Fruit fly (Drosophila melanogaster) whole organism, embryonic: ENCODE measurements around the gene CG45078.

Source experiments
- Aef1 ChIP-seq: fragments of 200-800 bp; sonication (Bioruptor generic); IDR thresholded peaks from 3 replicates; pipeline ENCODE4 v1.3.6; 2022; ENCODE audit warnings: missing biosample characterization, missing genetic modification characterization
- Bdp1 ChIP-seq: fragments of 200-800 bp; sonication (Bioruptor generic); optimal IDR thresholded peaks from 3 replicates; lab custom pipeline; 2016; ENCODE audit warnings: missing biosample characterization, missing genetic modification characterization
- Bteb2 ChIP-seq: fragments of 200-800 bp; sonication (Bioruptor generic); optimal IDR thresholded peaks from 2 replicates; lab custom pipeline; 2016; ENCODE audit warnings: missing biosample characterization, missing genetic modification characterization
- CG10462 ChIP-seq: fragments of 200-800 bp; sonication (Bioruptor generic); optimal IDR thresholded peaks from 2 replicates; lab custom pipeline; 2016; ENCODE audit warnings: missing biosample characterization, missing genetic modification characterization
- CG11456 ChIP-seq: fragments of 200-800 bp; sonication (Bioruptor generic); IDR thresholded peaks from 3 replicates; pipeline ENCODE4 v1.3.6; 2022; ENCODE audit warnings: missing biosample characterization, missing genetic modification characterization
- CG11695 ChIP-seq: fragments of 200-800 bp; sonication (Bioruptor generic); IDR thresholded peaks from 3 replicates; pipeline ENCODE4 v1.3.6; 2022; ENCODE audit warnings: missing biosample characterization, missing genetic modification characterization
- CG12236 ChIP-seq: fragments of 200-800 bp; sonication (Bioruptor generic); optimal IDR thresholded peaks from 2 replicates; lab custom pipeline; 2016; ENCODE audit warnings: missing biosample characterization, missing genetic modification characterization
- CG14441 ChIP-seq: fragments of 200-800 bp; sonication (Bioruptor generic); IDR thresholded peaks from 2 replicates; pipeline ENCODE4 v1.3.6; 2022; ENCODE audit warnings: missing biosample characterization, missing genetic modification characterization
- CG15011 ChIP-seq: fragments of 200-800 bp; sonication (Bioruptor generic); optimal IDR thresholded peaks from 3 replicates; lab custom pipeline; 2018; ENCODE audit warnings: missing biosample characterization, mild to moderate bottlenecking, missing genetic modification characterization
- CG15073 ChIP-seq: fragments of 200-800 bp; sonication (Bioruptor generic); optimal IDR thresholded peaks from 2 replicates; lab custom pipeline; 2016; ENCODE audit warnings: missing biosample characterization, missing genetic modification characterization
- CG1602 ChIP-seq: fragments of 200-800 bp; sonication (Bioruptor generic); optimal IDR thresholded peaks from 3 replicates; lab custom pipeline; 2016; ENCODE audit warnings: missing biosample characterization, missing genetic modification characterization
- CG17385 ChIP-seq: fragments of 200-800 bp; sonication (Bioruptor generic); optimal IDR thresholded peaks from 3 replicates; lab custom pipeline; 2018; ENCODE audit warnings: missing biosample characterization, mild to moderate bottlenecking, missing genetic modification characterization
- CG18764 ChIP-seq: fragments of 200-800 bp; sonication (Bioruptor generic); optimal IDR thresholded peaks from 3 replicates; lab custom pipeline; 2016; ENCODE audit warnings: missing biosample characterization, missing genetic modification characterization
- CG2116 ChIP-seq: fragments of 200-800 bp; sonication (Bioruptor generic); optimal IDR thresholded peaks from 3 replicates; lab custom pipeline; 2018; ENCODE audit warnings: missing biosample characterization, mild to moderate bottlenecking, missing genetic modification characterization
- CG2678 ChIP-seq: fragments of 200-800 bp; sonication (Bioruptor generic); optimal IDR thresholded peaks from 3 replicates; lab custom pipeline; 2019; ENCODE audit warnings: missing biosample characterization, mild to moderate bottlenecking, missing genetic modification characterization, moderate library complexity
- CG30431 ChIP-seq: fragments of 200-800 bp; sonication (Bioruptor generic); optimal IDR thresholded peaks from 2 replicates; lab custom pipeline; 2017; ENCODE audit warnings: missing biosample characterization, missing genetic modification characterization
- CG31365 ChIP-seq: fragments of 200-800 bp; sonication (Bioruptor generic); optimal IDR thresholded peaks from 2 replicates; lab custom pipeline; 2018; ENCODE audit warnings: missing biosample characterization, mild to moderate bottlenecking, missing genetic modification characterization
- CG31388 ChIP-seq: fragments of 200-800 bp; sonication (Bioruptor generic); optimal IDR thresholded peaks from 2 replicates; lab custom pipeline; 2016; ENCODE audit warnings: missing biosample characterization, missing genetic modification characterization
- CG33213 ChIP-seq: fragments of 200-800 bp; sonication (Bioruptor generic); optimal IDR thresholded peaks from 3 replicates; lab custom pipeline; 2016; ENCODE audit warnings: missing biosample characterization, missing genetic modification characterization
- CG5180 ChIP-seq: fragments of 200-800 bp; sonication (Bioruptor generic); optimal IDR thresholded peaks from 3 replicates; lab custom pipeline; 2017; ENCODE audit warnings: missing biosample characterization, missing genetic modification characterization, mild to moderate bottlenecking, moderate library complexity, missing genetic modification reagents
- CG7556 ChIP-seq: fragments of 200-800 bp; sonication (Bioruptor generic); optimal IDR thresholded peaks from 2 replicates; lab custom pipeline; 2017; ENCODE audit warnings: missing biosample characterization, mild to moderate bottlenecking, missing genetic modification characterization
- CG7928 ChIP-seq: fragments of 200-800 bp; sonication (Bioruptor generic); optimal IDR thresholded peaks from 2 replicates; lab custom pipeline; 2017; ENCODE audit warnings: missing biosample characterization, mild to moderate bottlenecking, missing genetic modification characterization
- CG8359 ChIP-seq: fragments of 200-800 bp; sonication (Bioruptor generic); optimal IDR thresholded peaks from 2 replicates; lab custom pipeline; 2017; ENCODE audit warnings: missing biosample characterization, mild to moderate bottlenecking, missing genetic modification characterization, borderline replicate concordance
- CG9932 ChIP-seq: fragments of 200-800 bp; sonication (Bioruptor generic); IDR thresholded peaks from 2 replicates; pipeline ENCODE4 v1.3.6; 2022; ENCODE audit warnings: missing biosample characterization, missing genetic modification characterization
- D19A ChIP-seq: fragments of 200-800 bp; optimal IDR thresholded peaks from 3 replicates; lab custom pipeline; 2019; ENCODE audit warnings: missing biosample characterization, mild to moderate bottlenecking, missing genetic modification characterization, moderate library complexity
- D19B ChIP-seq: fragments of 200-800 bp; sonication (Bioruptor generic); optimal IDR thresholded peaks from 2 replicates; lab custom pipeline; 2017; ENCODE audit warnings: missing biosample characterization, mild to moderate bottlenecking, missing genetic modification characterization
- Hmr ChIP-seq: fragments of 200-800 bp; sonication (Bioruptor generic); optimal IDR thresholded peaks from 3 replicates; lab custom pipeline; 2017; ENCODE audit warnings: mild to moderate bottlenecking, missing biosample characterization, missing genetic modification reagents, missing genetic modification characterization
- Hr78 ChIP-seq, 2 experiments: fragments of 200-800 bp in 1 of 2; fragments of >200 bp in 1 of 2; sonication (Bioruptor generic) in 1 of 2; optimal IDR thresholded peaks; 2 replicates each; lab custom pipeline; 2017 to 2019; ENCODE audit warnings: missing biosample characterization in 2 of 2, missing genetic modification characterization in 2 of 2, mild to moderate bottlenecking in 1 of 2, moderate library complexity in 1 of 2
- Max ChIP-seq: fragments of 200-800 bp; sonication (Bioruptor generic); optimal IDR thresholded peaks from 2 replicates; lab custom pipeline; 2016; ENCODE audit warnings: missing biosample characterization, mild to moderate bottlenecking, missing genetic modification characterization
- NC2α ChIP-seq: fragments of 200-800 bp; sonication (Bioruptor generic); optimal IDR thresholded peaks from 2 replicates; lab custom pipeline; 2016; ENCODE audit warnings: missing biosample characterization, missing genetic modification characterization
- NFAT ChIP-seq: fragments of 200-800 bp; sonication (Bioruptor generic); IDR thresholded peaks from 2 replicates; pipeline ENCODE4 v1.3.6; 2022; ENCODE audit warnings: missing biosample characterization, missing genetic modification characterization
- NK7.1 ChIP-seq: fragments of 200-800 bp; sonication (Bioruptor generic); optimal IDR thresholded peaks from 3 replicates; lab custom pipeline; 2016; ENCODE audit warnings: missing biosample characterization, missing genetic modification characterization
- Oli ChIP-seq: fragments of 200-800 bp; sonication (Bioruptor generic); optimal IDR thresholded peaks from 2 replicates; lab custom pipeline; 2018; ENCODE audit warnings: missing biosample characterization, mild to moderate bottlenecking, missing genetic modification characterization, moderate library complexity
- Sox100B ChIP-seq: fragments of 200-800 bp; sonication (Bioruptor generic); optimal IDR thresholded peaks from 3 replicates; lab custom pipeline; 2018; ENCODE audit warnings: missing biosample characterization, mild to moderate bottlenecking, missing genetic modification characterization
- Sry-δ ChIP-seq: fragments of 200-800 bp; sonication (Bioruptor generic); optimal IDR thresholded peaks from 2 replicates; lab custom pipeline; 2016; ENCODE audit warnings: missing biosample characterization, missing genetic modification characterization
- crc ChIP-seq: fragments of 200-800 bp; sonication (Bioruptor generic); optimal IDR thresholded peaks from 2 replicates; lab custom pipeline; 2016; ENCODE audit warnings: missing biosample characterization, missing genetic modification characterization
- crp ChIP-seq, 2 experiments: fragments of 200-800 bp; sonication (Bioruptor generic); optimal IDR thresholded peaks; 2 replicates in 1 of 2; 3 replicates in 1 of 2; lab custom pipeline; 2017; ENCODE audit warnings: missing biosample characterization in 2 of 2, missing genetic modification characterization in 2 of 2, mild to moderate bottlenecking in 1 of 2, moderate library complexity in 1 of 2
- cwo ChIP-seq: fragments of 200-800 bp; sonication (Bioruptor generic); optimal IDR thresholded peaks from 3 replicates; lab custom pipeline; 2017; ENCODE audit warnings: missing biosample characterization, missing genetic modification characterization, mild to moderate bottlenecking, moderate library complexity, missing genetic modification reagents
- dmrt99B ChIP-seq: fragments of 200-800 bp; sonication (Bioruptor generic); optimal IDR thresholded peaks from 2 replicates; lab custom pipeline; 2018; ENCODE audit warnings: missing biosample characterization, mild to moderate bottlenecking, missing genetic modification characterization, moderate library complexity
- emc ChIP-seq: fragments of 200-800 bp; sonication (Bioruptor generic); optimal IDR thresholded peaks from 2 replicates; lab custom pipeline; 2016; ENCODE audit warnings: missing biosample characterization, missing genetic modification characterization
- gce ChIP-seq: fragments of 200-800 bp; sonication (Bioruptor generic); IDR thresholded peaks from 3 replicates; pipeline ENCODE4 v1.3.6; 2022; ENCODE audit warnings: missing biosample characterization, missing genetic modification characterization
- oc ChIP-seq: fragments of 200-800 bp; sonication (Bioruptor generic); optimal IDR thresholded peaks from 2 replicates; lab custom pipeline; 2018; ENCODE audit warnings: missing biosample characterization, mild to moderate bottlenecking, missing genetic modification characterization, moderate library complexity
- pho ChIP-seq: fragments of 200-800 bp; sonication (Bioruptor generic); optimal IDR thresholded peaks from 2 replicates; lab custom pipeline; 2016; ENCODE audit warnings: missing biosample characterization, missing genetic modification characterization
- phol ChIP-seq: fragments of 200-800 bp; sonication (Bioruptor generic); optimal IDR thresholded peaks from 3 replicates; lab custom pipeline; 2018; ENCODE audit warnings: missing biosample characterization, mild to moderate bottlenecking, missing genetic modification characterization, moderate library complexity
- sima ChIP-seq: fragments of 200-800 bp; sonication (Bioruptor generic); optimal IDR thresholded peaks from 2 replicates; lab custom pipeline; 2016; ENCODE audit warnings: missing biosample characterization, missing genetic modification characterization
- slp2 ChIP-seq: fragments of 200-800 bp; sonication (Bioruptor generic); optimal IDR thresholded peaks from 2 replicates; lab custom pipeline; 2016; ENCODE audit warnings: missing biosample characterization, missing genetic modification characterization
- tna ChIP-seq: fragments of 200-800 bp; sonication (Bioruptor generic); IDR thresholded peaks from 2 replicates; pipeline ENCODE4 v1.3.6; 2022; ENCODE audit warnings: missing biosample characterization, missing genetic modification characterization; ENCODE audit not compliant: partially characterized antibody
- zf30C ChIP-seq: fragments of 200-800 bp; sonication (Bioruptor generic); optimal IDR thresholded peaks from 3 replicates; lab custom pipeline; 2018; ENCODE audit warnings: missing biosample characterization, mild to moderate bottlenecking, missing genetic modification characterization

Gene CG45078

dm6 chr3R:10760966-10761855 is 16.0 kb downstream of the CG45078 start, which contains the start of the genes MED7 and Cap-H2 (continued):
- TF ChIP-seq pho (GFP tag; lab: Kevin White, UChicago) (peak; percentile 89), CG15073 (no peak), CG31388 (peak; percentile 76), CG10462 (GFP tag; lab: Kevin White, UChicago) (peak; percentile 61), CG2116 (GFP tag; lab: Kevin White, UChicago) (peak; percentile 95), CG11695 (GFP tag; lab: Robert Waterston, UW) (peak; percentile 66; the same call in 2 of the 3 replicates), Hr78 (GFP tag; optimal IDR thresholded peaks at IDR 0.05; lab: Kevin White, UChicago) (no peak), Bdp1 (GFP tag; lab: Kevin White, UChicago) (peak; percentile 70), CG8359 (GFP tag; lab: Kevin White, UChicago) (no peak), zf30C (GFP tag; lab: Kevin White, UChicago) (no peak), CG18764 (GFP tag; lab: Kevin White, UChicago) (peak; percentile 81), slp2 (GFP tag; lab: Kevin White, UChicago) (peak; percentile 56), CG5180 (GFP tag; lab: Kevin White, UChicago) (no peak), crp (GFP tag; optimal IDR thresholded peaks at IDR 0.05; lab: Kevin White, UChicago) (peak in 1 of 2 experiments; percentile 34), dmrt99B (tag; lab: Kevin White, UChicago) (no peak), oc (tag; lab: Kevin White, UChicago) (no peak), emc (GFP tag; lab: Kevin White, UChicago) (no peak), D19B (GFP tag; lab: Kevin White, UChicago) (peak; percentile 15), CG31365 (tag; lab: Kevin White, UChicago) (no peak), CG33213 (GFP tag; lab: Kevin White, UChicago) (peak; percentile 82), CG1602 (GFP tag; lab: Kevin White, UChicago) (peak; percentile 86), Aef1 (GFP tag; lab: Robert Waterston, UW) (peak; percentile 77), crc (GFP tag; lab: Kevin White, UChicago) (peak; percentile 25), NK7.1 (GFP tag; lab: Kevin White, UChicago) (no peak), cwo (GFP tag; lab: Kevin White, UChicago) (peak; percentile 11), gce (GFP tag; lab: Robert Waterston, UW) (no peak), CG30431 (GFP tag; lab: Kevin White, UChicago) (peak; percentile 52), Oli (peak; percentile 67), NFAT (GFP tag; lab: Robert Waterston, UW) (peak; percentile 69), Bteb2 (GFP tag; lab: Kevin White, UChicago) (peak; percentile 74), CG2678 (no peak), Sry-δ (GFP tag; lab: Kevin White, UChicago) (peak; percentile 97), CG15011 (peak; percentile 12), CG7928 (peak; percentile 18), phol (peak; percentile 88), sima (no peak), CG14441 (GFP tag; lab: Robert Waterston, UW) (peak; percentile 84), tna (GFP tag; lab: Robert Waterston, UW) (peak; percentile 91), Max (GFP tag; lab: Kevin White, UChicago) (peak; percentile 90), CG17385 (GFP tag; lab: Kevin White, UChicago) (peak; percentile 60), CG9932 (GFP tag; lab: Robert Waterston, UW) (peak; percentile 95), Hmr (GFP tag; lab: Kevin White, UChicago) (no peak), CG11456 (peak; percentile 86; the same call in 2 of the 3 replicates), D19A (tag; lab: Kevin White, UChicago) (no peak), NC2α (GFP tag; lab: Kevin White, UChicago) (peak; percentile 8), CG7556 (GFP tag; lab: Kevin White, UChicago) (peak; percentile 65), Sox100B (GFP tag; lab: Kevin White, UChicago) (peak; percentile 41), CG12236 (GFP tag; lab: Kevin White, UChicago) (peak; percentile 44)
